Worm (Caenorhabditis elegans) whole organism, L2 larva: ENCODE results near the gene R07E3.7.

ENCODE experiments used
- ama-1 ChIP-seq: fragments of 150-350 bp; optimal IDR thresholded peaks from 2 replicates; lab custom pipeline; 2018; ENCODE audit warnings: inconsistent platforms
- blmp-1 ChIP-seq: sonication (generic microtip); optimal IDR thresholded peaks from 2 replicates; lab custom pipeline; 2017; ENCODE audit warnings: missing genetic modification characterization, mild to moderate bottlenecking, missing compliant biosample characterization, antibody characterized with exemption, moderate library complexity; ENCODE audit not compliant: insufficient read depth
- ceh-82 ChIP-seq: fragments of 150-350 bp; optimal IDR thresholded peaks from 2 replicates; lab custom pipeline; 2014; ENCODE audit warnings: missing biosample characterization, missing genetic modification characterization
- elt-3 ChIP-seq: sonication (generic microtip); optimal IDR thresholded peaks from 2 replicates; lab custom pipeline; 2017; ENCODE audit warnings: missing biosample characterization, missing genetic modification characterization
- fos-1 ChIP-seq: fragments of 150-350 bp; optimal IDR thresholded peaks from 2 replicates; lab custom pipeline; 2014; ENCODE audit warnings: missing biosample characterization, missing genetic modification characterization
- lin-39 ChIP-seq: fragments of 150-350 bp; optimal IDR thresholded peaks from 2 replicates; lab custom pipeline; 2014; ENCODE audit warnings: missing biosample characterization, missing genetic modification reagents, missing genetic modification characterization
- nhr-12 ChIP-seq: fragments of 150-350 bp; optimal IDR thresholded peaks from 2 replicates; lab custom pipeline; 2014; ENCODE audit warnings: missing biosample characterization, missing genetic modification characterization
- nhr-21 ChIP-seq: fragments of 150-350 bp; optimal IDR thresholded peaks from 2 replicates; lab custom pipeline; 2014; ENCODE audit warnings: missing biosample characterization, missing genetic modification characterization
- unc-39 ChIP-seq: fragments of 150-350 bp; optimal IDR thresholded peaks from 2 replicates; lab custom pipeline; 2014; ENCODE audit warnings: missing biosample characterization, missing genetic modification characterization
- unc-62 ChIP-seq: fragments of 150-350 bp; optimal IDR thresholded peaks from 2 replicates; lab custom pipeline; 2014; ENCODE audit warnings: missing biosample characterization, missing genetic modification reagents, missing genetic modification characterization
- zag-1 ChIP-seq: fragments of 150-350 bp; optimal IDR thresholded peaks from 2 replicates; lab custom pipeline; 2014; ENCODE audit warnings: missing biosample characterization, missing genetic modification characterization
- ztf-4 ChIP-seq: fragments of 150-350 bp; optimal IDR thresholded peaks from 2 replicates; lab custom pipeline; 2014; ENCODE audit warnings: missing biosample characterization, missing genetic modification characterization

ce11 chrX:10401118-10401517 lies 45.6 kb upstream of the R07E3.7 start:
- TF ChIP-seq ama-1 (lab: Kevin White, UChicago) (no peak), blmp-1 (tag; lab: Kevin White, UChicago) (no peak), nhr-12 (no peak), nhr-21 (tag; lab: Kevin White, UChicago) (no peak), unc-62 (GFP tag; lab: Kevin White, UChicago) (no peak), elt-3 (tag; lab: Kevin White, UChicago) (no peak), zag-1 (no peak), ceh-82 (no peak), fos-1 (tag; lab: Kevin White, UChicago) (no peak), lin-39 (tag; lab: Kevin White, UChicago) (no peak), ztf-4 (tag; lab: Kevin White, UChicago) (no peak), unc-39 (no peak)
